Worm (Caenorhabditis elegans) whole organism, mixed stage, embryonic: ENCODE results near the gene popl-7.

Experiments used
- bed-3 ChIP-seq: fragments of 200-800 bp; sonication (Bioruptor generic); optimal IDR thresholded peaks from 3 replicates; lab custom pipeline; 2018; ENCODE audit warnings: mild to moderate bottlenecking, missing genetic modification characterization, moderate library complexity, missing compliant biosample characterization
- blmp-1 ChIP-seq: fragments of 150-350 bp; optimal IDR thresholded peaks from 2 replicates; lab custom pipeline; 2014; ENCODE audit warnings: missing biosample characterization, missing genetic modification characterization
- ceh-39 ChIP-seq: fragments of 150-350 bp; optimal IDR thresholded peaks from 2 replicates; lab custom pipeline; 2014; ENCODE audit warnings: missing biosample characterization, missing genetic modification characterization
- ceh-43 ChIP-seq: fragments of 200-800 bp; sonication (Bioruptor generic); optimal IDR thresholded peaks from 2 replicates; lab custom pipeline; 2018; ENCODE audit warnings: mild to moderate bottlenecking, missing genetic modification characterization, moderate library complexity, missing compliant biosample characterization
- ceh-83 ChIP-seq: fragments of 200-800 bp; sonication (Bioruptor generic); optimal IDR thresholded peaks from 2 replicates; lab custom pipeline; 2018; ENCODE audit warnings: mild to moderate bottlenecking, missing genetic modification characterization, missing compliant biosample characterization
- elt-1 ChIP-seq: sonication (generic microtip); optimal IDR thresholded peaks from 2 replicates; lab custom pipeline; 2017; ENCODE audit warnings: missing genetic modification characterization, mild to moderate bottlenecking, missing compliant biosample characterization, antibody characterized with exemption, moderate library complexity, borderline replicate concordance; ENCODE audit not compliant: insufficient read depth
- flh-1 ChIP-seq: fragments of 200-800 bp; sonication (Bioruptor generic); optimal IDR thresholded peaks from 2 replicates; lab custom pipeline; 2018; ENCODE audit warnings: mild to moderate bottlenecking, missing genetic modification characterization, moderate library complexity, missing compliant biosample characterization
- ham-2 ChIP-seq: fragments of 200-800 bp; sonication (Bioruptor generic); optimal IDR thresholded peaks from 2 replicates; lab custom pipeline; 2018; ENCODE audit warnings: mild to moderate bottlenecking, missing genetic modification characterization, missing compliant biosample characterization
- lin-13 ChIP-seq: fragments of 150-350 bp; optimal IDR thresholded peaks from 2 replicates; lab custom pipeline; 2014; ENCODE audit warnings: missing biosample characterization, missing genetic modification characterization
- lin-32 ChIP-seq: fragments of 200-800 bp; sonication (Bioruptor generic); optimal IDR thresholded peaks from 2 replicates; lab custom pipeline; 2018; ENCODE audit warnings: mild to moderate bottlenecking, missing genetic modification characterization, missing compliant biosample characterization
- lsy-2 ChIP-seq: fragments of 150-350 bp; optimal IDR thresholded peaks from 2 replicates; lab custom pipeline; 2014; ENCODE audit warnings: missing biosample characterization, missing genetic modification characterization
- mab-5 ChIP-seq: fragments of 150-350 bp; optimal IDR thresholded peaks from 2 replicates; lab custom pipeline; 2014; ENCODE audit warnings: missing biosample characterization, missing genetic modification characterization
- mep-1 ChIP-seq: fragments of 150-350 bp; optimal IDR thresholded peaks from 2 replicates; lab custom pipeline; 2017; ENCODE audit warnings: missing biosample characterization, missing genetic modification reagents, missing genetic modification characterization, inconsistent platforms
- mls-2 ChIP-seq: sonication (generic microtip); optimal IDR thresholded peaks from 2 replicates; lab custom pipeline; 2016; ENCODE audit warnings: mild to moderate bottlenecking, missing genetic modification characterization, moderate library complexity, missing compliant biosample characterization
- nhr-2 ChIP-seq: fragments of 150-350 bp; optimal IDR thresholded peaks from 2 replicates; lab custom pipeline; 2014; ENCODE audit warnings: missing biosample characterization, missing genetic modification characterization
- nhr-237 ChIP-seq: fragments of 150-350 bp; optimal IDR thresholded peaks from 2 replicates; lab custom pipeline; 2014; ENCODE audit warnings: missing biosample characterization, missing genetic modification characterization
- pha-4 ChIP-seq: fragments of 150-350 bp; optimal IDR thresholded peaks from 2 replicates; lab custom pipeline; 2018; ENCODE audit warnings: missing biosample characterization, missing genetic modification reagents, missing genetic modification characterization
- sem-2 ChIP-seq: fragments of 200-800 bp; sonication (Bioruptor generic); optimal IDR thresholded peaks from 2 replicates; lab custom pipeline; 2018; ENCODE audit warnings: mild to moderate bottlenecking, missing genetic modification characterization, missing compliant biosample characterization
- snpc-4 ChIP-seq: fragments of 150-350 bp; optimal IDR thresholded peaks from 2 replicates; lab custom pipeline; 2014; ENCODE audit warnings: missing biosample characterization, missing genetic modification characterization
- sptf-1 ChIP-seq: sonication (generic microtip); optimal IDR thresholded peaks from 2 replicates; lab custom pipeline; 2017; ENCODE audit warnings: mild to moderate bottlenecking, missing genetic modification characterization, moderate library complexity, missing compliant biosample characterization
- tbx-8 ChIP-seq: fragments of 200-800 bp; sonication (Bioruptor generic); optimal IDR thresholded peaks from 2 replicates; lab custom pipeline; 2018; ENCODE audit warnings: mild to moderate bottlenecking, missing genetic modification characterization, moderate library complexity, missing compliant biosample characterization
- unc-120 ChIP-seq: sonication (generic microtip); optimal IDR thresholded peaks from 2 replicates; lab custom pipeline; 2017; ENCODE audit warnings: missing genetic modification characterization, missing compliant biosample characterization; ENCODE audit not compliant: poor library complexity, severe bottlenecking
- unc-39 ChIP-seq: fragments of 150-350 bp; optimal IDR thresholded peaks from 2 replicates; lab custom pipeline; 2014; ENCODE audit warnings: missing biosample characterization, missing genetic modification characterization
- unc-62 ChIP-seq: fragments of 150-350 bp; optimal IDR thresholded peaks from 2 replicates; lab custom pipeline; 2014; ENCODE audit warnings: missing biosample characterization, missing genetic modification reagents, missing genetic modification characterization
- zip-8 ChIP-seq: fragments of 150-350 bp; optimal IDR thresholded peaks from 2 replicates; lab custom pipeline; 2014; ENCODE audit warnings: missing biosample characterization, missing genetic modification characterization

popl-7 gene

ce11 chrIV:13358488-13358887 is 12.0 kb upstream of the popl-7 start, which contains the start of gene W02A2.8:
Gene W02A2.8, minus strand, starts transcription at chrIV:13358588.
- TF ChIP-seq unc-39 (tag; lab: Kevin White, UChicago): no peak
- TF ChIP-seq ceh-83 (GFP tag; lab: Kevin White, UChicago): no peak
- TF ChIP-seq nhr-237 (tag; lab: Kevin White, UChicago): no peak
- TF ChIP-seq lin-13 (tag; lab: Kevin White, UChicago): no peak
- TF ChIP-seq elt-1 (tag; lab: Kevin White, UChicago): no peak
- TF ChIP-seq unc-62 (GFP tag; lab: Kevin White, UChicago): no peak
- TF ChIP-seq lsy-2 (tag; lab: Kevin White, UChicago): no peak
- no peak for TF ChIP-seq blmp-1

DNA sequence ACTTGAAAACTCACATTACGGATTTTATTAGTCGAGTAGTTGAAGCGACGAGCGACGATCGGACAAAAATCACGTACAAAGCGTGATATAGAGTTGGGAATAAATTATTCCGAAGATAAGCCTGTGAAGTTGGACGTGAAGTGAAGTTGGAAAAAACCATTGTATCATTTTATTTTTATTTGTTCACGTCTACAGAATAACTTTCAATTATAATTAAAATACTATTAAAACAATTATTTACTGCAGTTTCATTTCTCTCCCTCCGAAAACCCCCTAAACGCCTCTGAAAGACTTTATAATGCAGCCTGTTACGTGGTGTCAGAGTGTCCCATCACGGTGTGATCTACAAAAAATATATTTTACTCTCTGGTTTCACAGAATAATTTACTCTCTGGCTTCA is 10.3 kb upstream of the popl-7 start, which contains the start of gene Y62E10A.3:
TSS of gene Y62E10A.3 (minus strand) at position 101 of the 400 bp plus-strand sequence.
- no peak for TF ChIP-seq bed-3 (GFP tag; lab: Kevin White, UChicago)
- TF ChIP-seq mep-1 (tag; lab: Kevin White, UChicago): no peak

ce11 chrIV:13364869-13365268 is 5.6 kb upstream of the popl-7 start, which contains the start of gene srsx-25:
Gene srsx-25, plus strand, starts transcription at chrIV:13365169.
- TF ChIP-seq sptf-1 (tag; lab: Kevin White, UChicago): no peak
- no peak for TF ChIP-seq ham-2 (GFP tag; lab: Kevin White, UChicago)
- no peak for TF ChIP-seq zip-8
- TF ChIP-seq mep-1 (tag; lab: Kevin White, UChicago): no peak
- TF ChIP-seq pha-4 (tag; lab: Kevin White, UChicago): no peak
- no peak for TF ChIP-seq unc-62 (GFP tag; lab: Kevin White, UChicago)
- no peak for TF ChIP-seq ceh-83 (GFP tag; lab: Kevin White, UChicago)
- TF ChIP-seq nhr-237 (tag; lab: Kevin White, UChicago): no peak
- no peak for TF ChIP-seq tbx-8 (GFP tag; lab: Kevin White, UChicago)

DNA sequence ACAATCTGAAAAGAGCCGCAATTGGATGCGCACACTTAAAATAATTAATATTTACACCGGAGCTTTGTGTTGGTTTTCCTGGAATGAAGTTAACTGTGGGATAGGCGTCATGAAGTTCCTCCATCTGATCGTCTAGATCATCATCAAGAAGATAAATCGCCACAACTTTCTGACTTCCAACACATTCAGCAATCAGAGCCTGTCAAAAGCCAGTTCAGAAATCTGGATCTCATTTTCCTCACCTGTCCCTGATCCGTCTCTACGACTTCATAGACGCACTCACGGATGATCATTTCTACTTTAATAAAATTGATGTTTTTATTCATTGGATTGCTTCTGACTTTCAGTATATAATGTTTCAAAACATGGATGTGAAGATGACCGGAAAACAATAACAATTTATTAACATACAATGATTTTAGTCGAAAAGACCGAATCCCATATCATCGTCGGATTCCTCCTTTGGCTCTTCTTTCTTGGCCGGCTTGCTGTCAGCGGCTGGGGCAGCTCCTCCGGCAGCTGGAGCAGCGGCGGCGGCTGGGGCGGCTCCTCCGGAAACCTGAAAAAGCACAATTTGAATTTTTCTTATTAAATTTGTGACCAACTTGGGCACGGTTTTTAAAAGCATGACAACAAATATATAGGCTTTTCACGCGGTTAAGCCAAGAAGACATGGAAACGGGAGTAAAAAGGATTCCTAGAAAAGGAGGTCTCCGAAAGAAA is 1.2 kb upstream of the popl-7 start, which contains the start of gene agt-1:
TSS of gene agt-1 (minus strand) at position 293 of the 723 bp plus-strand sequence.
- TF ChIP-seq ham-2 (GFP tag; lab: Kevin White, UChicago) (no peak), bed-3 (GFP tag; lab: Kevin White, UChicago) (no peak), flh-1 (no peak), unc-39 (tag; lab: Kevin White, UChicago) (no peak), ceh-83 (GFP tag; lab: Kevin White, UChicago) (no peak), mls-2 (tag; lab: Kevin White, UChicago) (no peak), ceh-39 (tag; lab: Kevin White, UChicago) (no peak)
- TF ChIP-seq, all 35 proteins: peak for 0

DNA sequence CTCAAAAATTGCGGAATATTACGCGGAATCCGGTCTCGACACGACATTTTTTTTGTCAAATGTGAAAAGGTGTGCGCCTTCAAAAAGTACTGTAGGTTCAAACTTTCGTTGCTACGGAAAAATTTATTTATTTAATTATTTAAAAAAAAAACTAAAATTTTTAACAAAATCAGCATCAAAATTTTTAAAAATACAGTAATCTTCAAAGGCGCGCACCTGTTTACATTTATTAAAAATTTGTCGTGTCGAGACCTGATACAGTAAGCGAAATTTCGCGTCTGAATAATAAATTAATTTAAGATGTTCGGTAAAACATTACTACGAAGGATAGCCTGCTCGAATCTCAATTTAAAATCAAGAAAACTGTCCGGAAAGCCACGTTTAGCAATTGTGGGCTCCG is 1.2 kb downstream of the popl-7 start, which contains the start of gene Y62E10A.6:
TSS of gene Y62E10A.6 (plus strand) at position 301 of the 400 bp plus-strand sequence.
- TF ChIP-seq mep-1 (tag; lab: Kevin White, UChicago) (no peak), lin-13 (tag; lab: Kevin White, UChicago) (no peak), nhr-2 (tag; lab: Kevin White, UChicago) (no peak), mab-5 (tag; lab: Kevin White, UChicago) (no peak), unc-120 (tag; lab: Kevin White, UChicago) (no peak), snpc-4 (tag; lab: Kevin White, UChicago) (no peak), ceh-39 (tag; lab: Kevin White, UChicago) (no peak), sem-2 (GFP tag; lab: Kevin White, UChicago) (no peak), ceh-43 (GFP tag; lab: Kevin White, UChicago) (no peak), ham-2 (GFP tag; lab: Kevin White, UChicago) (no peak)

DNA sequence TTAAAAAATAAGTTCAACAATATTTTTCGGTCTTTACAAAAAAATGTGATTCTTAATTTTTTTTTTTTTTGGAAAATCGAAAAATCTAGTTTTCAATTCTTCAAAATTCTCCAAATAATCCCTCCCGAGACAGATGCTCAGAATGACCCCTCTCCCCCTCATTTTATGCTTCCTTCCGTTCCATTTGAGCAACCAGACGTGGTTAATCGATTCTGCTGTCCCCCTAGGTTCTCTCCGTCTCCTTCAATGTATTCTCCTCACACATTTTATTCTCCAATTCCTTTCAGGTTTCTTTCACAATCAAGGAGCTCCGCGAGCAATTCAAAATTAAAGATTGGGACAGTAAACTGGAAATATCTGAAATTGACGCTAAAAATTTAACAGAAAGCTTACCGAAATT is 4.4 kb downstream of the popl-7 start:
- TF ChIP-seq lin-32 (GFP tag; lab: Kevin White, UChicago): no peak
- TF ChIP-seq tbx-8 (GFP tag; lab: Kevin White, UChicago): no peak
